Worm (Caenorhabditis elegans) whole organism, young adult: ENCODE measurements around the gene H40L08.3.

Experiments
- B0019.2 ChIP-seq: fragments of 200-800 bp; sonication (Bioruptor generic); conservative IDR thresholded peaks from 2 replicates; pipeline ENCODE4 v1.3.6; 2022; ENCODE audit warnings: missing genetic modification reagents, missing genetic modification characterization, missing compliant biosample characterization
- B0336.3 ChIP-seq: fragments of 200-800 bp; sonication (Bioruptor generic); IDR thresholded peaks from 2 replicates; pipeline ENCODE4 v1.3.6; 2022; ENCODE audit warnings: missing genetic modification characterization, missing compliant biosample characterization
- C17E4.6 ChIP-seq: fragments of 200-800 bp; sonication (Bioruptor generic); IDR thresholded peaks from 2 replicates; pipeline ENCODE4 v1.3.6; 2022; ENCODE audit warnings: missing genetic modification reagents, missing genetic modification characterization, missing compliant biosample characterization
- F22D6.2 ChIP-seq: sonication (generic microtip); optimal IDR thresholded peaks from 2 replicates; lab custom pipeline; 2016; ENCODE audit warnings: mild to moderate bottlenecking, missing genetic modification characterization, missing compliant biosample characterization
- F37B4.10 ChIP-seq: fragments of 200-800 bp; sonication (Bioruptor generic); IDR thresholded peaks from 2 replicates; pipeline ENCODE4 v1.3.6; 2022; ENCODE audit warnings: missing genetic modification characterization, missing compliant biosample characterization
- F55B11.4 ChIP-seq: sonication (generic microtip); optimal IDR thresholded peaks from 2 replicates; lab custom pipeline; 2016; ENCODE audit warnings: missing compliant biosample characterization, missing genetic modification characterization, borderline replicate concordance; ENCODE audit not compliant: insufficient read depth
- F57A8.1 ChIP-seq: fragments of 200-800 bp; sonication (Bioruptor generic); optimal IDR thresholded peaks from 2 replicates; lab custom pipeline; 2018; ENCODE audit warnings: mild to moderate bottlenecking, missing genetic modification characterization, moderate library complexity, missing compliant biosample characterization
- F57C9.4 ChIP-seq: sonication (generic microtip); optimal IDR thresholded peaks from 2 replicates; lab custom pipeline; 2017; ENCODE audit warnings: mild to moderate bottlenecking, missing genetic modification characterization, missing compliant biosample characterization
- T07F8.4 ChIP-seq: sonication (generic microtip); optimal IDR thresholded peaks from 2 replicates; lab custom pipeline; 2016; ENCODE audit warnings: mild to moderate bottlenecking, missing genetic modification characterization, moderate library complexity, missing compliant biosample characterization
- T26A5.8 ChIP-seq: sonication (generic microtip); optimal IDR thresholded peaks from 2 replicates; lab custom pipeline; 2016; ENCODE audit warnings: missing genetic modification characterization, missing compliant biosample characterization
- ZK185.1 ChIP-seq: sonication (generic microtip); optimal IDR thresholded peaks from 2 replicates; lab custom pipeline; 2016; ENCODE audit warnings: mild to moderate bottlenecking, missing genetic modification characterization, missing compliant biosample characterization; ENCODE audit not compliant: poor library complexity, severe bottlenecking
- akir-1 ChIP-seq: fragments of 200-800 bp; sonication (Bioruptor generic); optimal IDR thresholded peaks from 2 replicates; lab custom pipeline; 2018; ENCODE audit warnings: mild to moderate bottlenecking, missing genetic modification characterization, moderate library complexity, missing compliant biosample characterization
- ama-1 ChIP-seq, 3 experiments: fragments of 150-350 bp in 1 of 3; sonication (generic microtip) in 2 of 3; optimal IDR thresholded peaks; 2 replicates each; lab custom pipeline; 2014 to 2018; ENCODE audit warnings: missing biosample characterization in 2 of 3, missing genetic modification characterization in 2 of 3, missing genetic modification reagents in 2 of 3
- aptf-3 ChIP-seq: fragments of 200-800 bp; sonication (Bioruptor generic); IDR thresholded peaks from 2 replicates; pipeline ENCODE4 v1.3.6; 2022; ENCODE audit warnings: missing genetic modification characterization, missing compliant biosample characterization
- athp-1 ChIP-seq: sonication (generic microtip); optimal IDR thresholded peaks from 2 replicates; lab custom pipeline; 2017; ENCODE audit warnings: mild to moderate bottlenecking, missing genetic modification characterization, missing compliant biosample characterization
- attf-5 ChIP-seq: fragments of 200-800 bp; sonication (Bioruptor generic); optimal IDR thresholded peaks from 2 replicates; lab custom pipeline; 2018; ENCODE audit warnings: mild to moderate bottlenecking, missing genetic modification characterization, missing compliant biosample characterization
- attf-6 ChIP-seq: fragments of 200-800 bp; sonication (Bioruptor generic); IDR thresholded peaks from 2 replicates; pipeline ENCODE4 v1.3.6; 2022; ENCODE audit warnings: missing genetic modification reagents, missing genetic modification characterization, missing compliant biosample characterization
- bed-2 ChIP-seq: fragments of 200-800 bp; sonication (Bioruptor generic); IDR thresholded peaks from 2 replicates; pipeline ENCODE4 v1.3.6; 2022; ENCODE audit warnings: missing genetic modification reagents, missing genetic modification characterization, missing compliant biosample characterization
- ccch-3 ChIP-seq: fragments of 200-800 bp; sonication (Bioruptor generic); optimal IDR thresholded peaks from 2 replicates; lab custom pipeline; 2018; ENCODE audit warnings: mild to moderate bottlenecking, missing genetic modification characterization, missing compliant biosample characterization
- ceh-40 ChIP-seq: fragments of 200-800 bp; sonication (Bioruptor generic); IDR thresholded peaks from 2 replicates; pipeline ENCODE4 v1.3.6; 2022; ENCODE audit warnings: missing genetic modification characterization, missing compliant biosample characterization
- ceh-79 ChIP-seq: sonication (generic microtip); optimal IDR thresholded peaks from 2 replicates; lab custom pipeline; 2017; ENCODE audit warnings: mild to moderate bottlenecking, missing genetic modification characterization, missing compliant biosample characterization
- ceh-91 ChIP-seq: fragments of 200-800 bp; sonication (Bioruptor generic); IDR thresholded peaks from 2 replicates; pipeline ENCODE4 v1.3.6; 2022; ENCODE audit warnings: missing genetic modification reagents, missing genetic modification characterization, missing compliant biosample characterization
- dpl-1 ChIP-seq: fragments of 150-350 bp; optimal IDR thresholded peaks from 2 replicates; lab custom pipeline; 2014; ENCODE audit warnings: missing biosample characterization, missing genetic modification reagents, missing genetic modification characterization
- fkh-3 ChIP-seq: sonication (generic microtip); optimal IDR thresholded peaks from 2 replicates; lab custom pipeline; 2016; ENCODE audit warnings: mild to moderate bottlenecking, missing genetic modification characterization, missing compliant biosample characterization
- him-1 ChIP-seq: sonication (generic microtip); optimal IDR thresholded peaks from 2 replicates; lab custom pipeline; 2016; ENCODE audit warnings: missing genotype, missing genetic modification reagents, missing genetic modification characterization, missing compliant biosample characterization
- hlh-26 ChIP-seq: fragments of 200-800 bp; sonication (Bioruptor generic); conservative IDR thresholded peaks from 2 replicates; pipeline ENCODE4 v1.3.6; 2022; ENCODE audit warnings: missing genetic modification reagents, missing genetic modification characterization, missing compliant biosample characterization
- hmg-20 ChIP-seq: fragments of 200-800 bp; sonication (Bioruptor generic); IDR thresholded peaks from 2 replicates; pipeline ENCODE4 v1.3.6; 2022; ENCODE audit warnings: missing genetic modification reagents, missing genetic modification characterization, missing compliant biosample characterization
- lin-35 ChIP-seq, 3 experiments: fragments of 150-350 bp in 2 of 3; sonication (generic microtip) in 1 of 3; optimal IDR thresholded peaks; 2 replicates each; lab custom pipeline; 2014 to 2018; ENCODE audit warnings: missing biosample characterization in 3 of 3, missing genetic modification characterization in 3 of 3, missing genetic modification reagents in 3 of 3
- lsl-1 ChIP-seq: fragments of 200-800 bp; sonication (Bioruptor generic); optimal IDR thresholded peaks from 2 replicates; lab custom pipeline; 2018; ENCODE audit warnings: mild to moderate bottlenecking, missing genetic modification characterization, moderate library complexity, missing compliant biosample characterization
- madf-10 ChIP-seq: sonication (generic microtip); optimal IDR thresholded peaks from 2 replicates; lab custom pipeline; 2016; ENCODE audit warnings: mild to moderate bottlenecking, missing genetic modification characterization, missing compliant biosample characterization
- madf-6 ChIP-seq: fragments of 200-800 bp; sonication (Bioruptor generic); IDR thresholded peaks from 2 replicates; pipeline ENCODE4 v1.3.6; 2022; ENCODE audit warnings: missing genetic modification reagents, missing genetic modification characterization, missing compliant biosample characterization
- mcd-1 ChIP-seq: fragments of 200-800 bp; sonication (Bioruptor generic); IDR thresholded peaks from 2 replicates; pipeline ENCODE4 v1.3.6; 2022; ENCODE audit warnings: missing genetic modification reagents, missing genetic modification characterization, missing compliant biosample characterization
- mxl-1 ChIP-seq: sonication (generic microtip); optimal IDR thresholded peaks from 2 replicates; lab custom pipeline; 2016; ENCODE audit warnings: missing genetic modification characterization, missing compliant biosample characterization
- nhr-27 ChIP-seq: fragments of 200-800 bp; sonication (Bioruptor generic); optimal IDR thresholded peaks from 2 replicates; lab custom pipeline; 2018; ENCODE audit warnings: mild to moderate bottlenecking, missing genetic modification characterization, moderate library complexity, missing compliant biosample characterization
- repo-1 ChIP-seq: sonication (generic microtip); optimal IDR thresholded peaks from 2 replicates; lab custom pipeline; 2017; ENCODE audit warnings: mild to moderate bottlenecking, missing genetic modification characterization, missing compliant biosample characterization
- rpc-1 ChIP-seq, 2 experiments: fragments of 150-350 bp in 1 of 2; sonication (generic microtip) in 1 of 2; optimal IDR thresholded peaks; 2 replicates each; lab custom pipeline; 2014 to 2018; ENCODE audit warnings: missing biosample characterization in 1 of 2, missing genetic modification characterization in 1 of 2, missing genetic modification reagents in 1 of 2, missing genotype in 1 of 2
- sdz-38 ChIP-seq: sonication (generic microtip); optimal IDR thresholded peaks from 2 replicates; lab custom pipeline; 2016; ENCODE audit warnings: missing genotype, missing genetic modification characterization, missing compliant biosample characterization
- snpc-1.1 ChIP-seq: sonication (generic microtip); optimal IDR thresholded peaks from 2 replicates; lab custom pipeline; 2017; ENCODE audit warnings: missing genetic modification characterization, mild to moderate bottlenecking, missing compliant biosample characterization, antibody characterized with exemption, moderate library complexity, missing genotype, missing genetic modification reagents; ENCODE audit not compliant: insufficient read depth
- snpc-3.4 ChIP-seq: sonication (generic microtip); optimal IDR thresholded peaks from 2 replicates; lab custom pipeline; 2017; ENCODE audit warnings: missing genetic modification characterization, mild to moderate bottlenecking, missing compliant biosample characterization, antibody characterized with exemption, moderate library complexity, missing genotype, missing genetic modification reagents
- snpc-4 ChIP-seq, 5 experiments: fragments of 150-350 bp in 1 of 5; sonication (generic microtip) in 4 of 5; optimal IDR thresholded peaks; 2 replicates each; lab custom pipeline; 2014 to 2018; ENCODE audit warnings: missing genetic modification characterization in 5 of 5, missing biosample characterization in 3 of 5, antibody characterized with exemption in 2 of 5, mild to moderate bottlenecking in 2 of 5, missing compliant biosample characterization in 2 of 5, missing genotype in 2 of 5, moderate library complexity in 2 of 5, missing genetic modification reagents in 1 of 5
- somi-1 ChIP-seq: fragments of 200-800 bp; sonication (Bioruptor generic); optimal IDR thresholded peaks from 2 replicates; lab custom pipeline; 2018; ENCODE audit warnings: mild to moderate bottlenecking, missing genetic modification characterization, missing compliant biosample characterization
- tbx-9 ChIP-seq: sonication (generic microtip); optimal IDR thresholded peaks from 2 replicates; lab custom pipeline; 2016; ENCODE audit warnings: borderline replicate concordance, missing genetic modification characterization, inconsistent platforms, missing compliant biosample characterization
- tlf-1 ChIP-seq: fragments of 200-800 bp; sonication (Bioruptor generic); optimal IDR thresholded peaks from 2 replicates; lab custom pipeline; 2018; ENCODE audit warnings: mild to moderate bottlenecking, missing genetic modification characterization, missing compliant biosample characterization
- unc-130 ChIP-seq: sonication (generic microtip); optimal IDR thresholded peaks from 2 replicates; lab custom pipeline; 2016; ENCODE audit warnings: missing genetic modification reagents, missing genetic modification characterization, missing compliant biosample characterization
- ztf-26 ChIP-seq: sonication (generic microtip); optimal IDR thresholded peaks from 2 replicates; lab custom pipeline; 2017; ENCODE audit warnings: missing genetic modification characterization, missing compliant biosample characterization
- ztf-3 ChIP-seq: fragments of 200-800 bp; sonication (Bioruptor generic); optimal IDR thresholded peaks from 2 replicates; lab custom pipeline; 2018; ENCODE audit warnings: mild to moderate bottlenecking, missing genetic modification characterization, missing compliant biosample characterization
- ztf-6 ChIP-seq: fragments of 200-800 bp; sonication (Bioruptor generic); IDR thresholded peaks from 2 replicates; pipeline ENCODE4 v1.3.6; 2022; ENCODE audit warnings: missing genetic modification reagents, missing genetic modification characterization, missing compliant biosample characterization

The H40L08.3 gene

ce11 chrX:15040552-15041080 is 35.3 kb downstream of the H40L08.3 start, which contains the start of gene C18B12.4 (continued):
- TF ChIP-seq F55B11.4 (tag; lab: Kevin White, UChicago) = no peak
- TF ChIP-seq C17E4.6 (GFP tag; lab: Robert Waterston, UW) = no peak
- TF ChIP-seq ceh-91 (GFP tag; lab: Robert Waterston, UW) = no peak
- peak; percentile 89 for TF ChIP-seq B0336.3 (GFP tag; lab: Robert Waterston, UW)
- no peak for TF ChIP-seq fkh-3 (tag; lab: Kevin White, UChicago)
- no peak for TF ChIP-seq akir-1
- TF ChIP-seq mcd-1 (GFP tag; lab: Robert Waterston, UW) = peak; percentile 95
- no peak for TF ChIP-seq him-1 (tag; lab: Kevin White, UChicago)
- TF ChIP-seq mxl-1 = no peak
- no peak for TF ChIP-seq attf-6 (GFP tag; lab: Robert Waterston, UW)
- TF ChIP-seq hlh-26 (GFP tag; lab: Robert Waterston, UW) = no peak
- no peak for TF ChIP-seq F57A8.1 (GFP tag; lab: Kevin White, UChicago)
- no peak for TF ChIP-seq athp-1
- no peak for TF ChIP-seq snpc-3.4
- TF ChIP-seq sdz-38 = no peak
- TF ChIP-seq ztf-3 = no peak
- no peak for TF ChIP-seq unc-130 (GFP tag; lab: Kevin White, UChicago)
- no peak for TF ChIP-seq ama-1 (optimal IDR thresholded peaks at IDR 0.05; lab: Kevin White, UChicago)
- no peak for TF ChIP-seq ama-1 (GFP tag; optimal IDR thresholded peaks at IDR 0.05; lab: Kevin White, UChicago)
- TF ChIP-seq F57C9.4 = no peak
- no peak for TF ChIP-seq snpc-4 (GFP tag; optimal IDR thresholded peaks at IDR 0.05; lab: Kevin White, UChicago)
- peak; percentile 19 to 74 (median 62) for TF ChIP-seq snpc-4 (tag; optimal IDR thresholded peaks at IDR 0.05; lab: Kevin White, UChicago)
- TF ChIP-seq ztf-26 (tag; lab: Kevin White, UChicago) = peak; percentile 93
- no peak for TF ChIP-seq F22D6.2 (tag; lab: Kevin White, UChicago)
- TF ChIP-seq tlf-1 (GFP tag; lab: Kevin White, UChicago) = peak; percentile 37
- TF ChIP-seq lsl-1 (GFP tag; lab: Kevin White, UChicago) = no peak
- no peak for TF ChIP-seq nhr-27 (tag; lab: Kevin White, UChicago)
- no peak for TF ChIP-seq aptf-3
- TF ChIP-seq ccch-3 (GFP tag; lab: Kevin White, UChicago) = no peak
- TF ChIP-seq somi-1 = peak; percentile 85
- peak in 1 of 3 experiments; percentile 37 for TF ChIP-seq lin-35 (GFP tag; optimal IDR thresholded peaks at IDR 0.05; lab: Kevin White, UChicago)
- TF ChIP-seq hmg-20 (GFP tag; lab: Robert Waterston, UW) = no peak
- TF ChIP-seq rpc-1 (optimal IDR thresholded peaks at IDR 0.05; lab: Kevin White, UChicago) = no peak
- no peak for TF ChIP-seq rpc-1 (tag; optimal IDR thresholded peaks at IDR 0.05; lab: Kevin White, UChicago)
- TF ChIP-seq snpc-1.1 = no peak
- no peak for TF ChIP-seq T26A5.8 (tag; lab: Kevin White, UChicago)
- TF ChIP-seq bed-2 (GFP tag; lab: Robert Waterston, UW) = peak; percentile 74
- TF ChIP-seq tbx-9 (tag; lab: Kevin White, UChicago) = no peak
- TF ChIP-seq ceh-79 (tag; lab: Kevin White, UChicago) = no peak
- TF ChIP-seq dpl-1 (GFP tag; lab: Kevin White, UChicago) = no peak
- TF ChIP-seq ZK185.1 (tag; lab: Kevin White, UChicago) = peak; percentile 64
- TF ChIP-seq ceh-40 (GFP tag; lab: Robert Waterston, UW) = no peak
- TF ChIP-seq T07F8.4 (tag; lab: Kevin White, UChicago) = no peak
- TF ChIP-seq B0019.2 (GFP tag; lab: Robert Waterston, UW) = no peak
- TF ChIP-seq repo-1 (tag; lab: Kevin White, UChicago) = peak; percentile 36
- TF ChIP-seq madf-10 (tag; lab: Kevin White, UChicago) = peak; percentile 70
- peak; percentile 93 for TF ChIP-seq attf-5 (GFP tag; lab: Kevin White, UChicago)
- TF ChIP-seq madf-6 (GFP tag; lab: Robert Waterston, UW) = peak; percentile 62
- no peak for TF ChIP-seq F37B4.10 (GFP tag; lab: Robert Waterston, UW)
- TF ChIP-seq ztf-6 (GFP tag; lab: Robert Waterston, UW) = 0 out of 2 replicates have a peak, but pooled peaks have one; percentile 57
